Worm (Caenorhabditis elegans) whole organism, midembryonic: ENCODE results near the gene K11H3.5.

Experiments
- flt-1 ChIP-seq: fragments of 200-800 bp; sonication (Bioruptor generic); IDR thresholded peaks from 2 replicates; pipeline ENCODE4 v1.3.6; 2022; ENCODE audit warnings: missing genetic modification characterization, missing compliant biosample characterization
- klf-2 ChIP-seq: fragments of 200-800 bp; sonication (Bioruptor generic); conservative IDR thresholded peaks from 2 replicates; pipeline ENCODE4 v1.3.6; 2022; ENCODE audit warnings: missing genetic modification reagents, missing genetic modification characterization, missing compliant biosample characterization
- med-1 ChIP-seq: sonication (generic microtip); optimal IDR thresholded peaks from 2 replicates; lab custom pipeline; 2017; ENCODE audit warnings: missing genetic modification characterization, mild to moderate bottlenecking, missing compliant biosample characterization, antibody characterized with exemption, missing genetic modification reagents; ENCODE audit not compliant: insufficient read depth
- ref-1 ChIP-seq: fragments of 200-800 bp; sonication (Bioruptor generic); conservative IDR thresholded peaks from 2 replicates; pipeline ENCODE4 v1.3.6; 2022; ENCODE audit warnings: missing genetic modification reagents, missing genetic modification characterization, missing compliant biosample characterization
- tab-1 ChIP-seq: fragments of 200-800 bp; sonication (Bioruptor generic); IDR thresholded peaks from 2 replicates; pipeline ENCODE4 v1.3.6; 2022; ENCODE audit warnings: missing genetic modification characterization, missing compliant biosample characterization

- TF ChIP-seq flt-1 (GFP tag; lab: Robert Waterston, UW) (no peak), tab-1 (GFP tag; lab: Robert Waterston, UW) (no peak), klf-2 (GFP tag; lab: Robert Waterston, UW) (no peak), med-1 (no peak), ref-1 (GFP tag; lab: Robert Waterston, UW) (no peak)
Observed at ce11 chrIII:9859133-9859775, 15.7 kb downstream of the K11H3.5 start, which contains the start of gene gpdh-2.
